Fruit fly (Drosophila melanogaster): Measurements from ENCODE around the gene CG46521.
"Not testable (repeated sequence)": the region's sequence is repeated elsewhere in the genome, so short reads cannot be mapped to it uniquely, and the experiment has no call there.

DNA sequence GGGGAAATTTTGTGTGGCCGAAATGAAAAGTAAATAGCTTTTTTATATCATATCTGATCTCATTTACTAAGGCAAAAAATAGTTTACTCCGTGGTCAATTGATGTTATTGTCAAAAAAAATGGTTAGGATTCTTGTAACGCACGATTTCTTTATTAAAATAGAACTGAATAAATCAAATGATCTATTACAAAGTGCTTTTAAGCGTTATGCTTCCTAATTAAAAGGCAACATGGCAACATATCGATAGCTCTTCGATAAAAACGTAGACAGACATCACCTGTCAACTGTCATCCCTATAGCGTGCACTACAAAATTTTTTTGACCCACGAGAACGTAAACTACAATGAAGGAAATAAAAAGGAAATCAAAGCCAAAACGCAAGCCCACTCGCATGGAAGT is 24.3 kb upstream of the CG46521 start, which contains the start of gene CG46517:
- not testable (repeated sequence) for TF ChIP-seq CG32006, CG34406 (GFP tag; optimal IDR thresholded peaks at IDR 0.05)
